In the genomic region with DNA sequence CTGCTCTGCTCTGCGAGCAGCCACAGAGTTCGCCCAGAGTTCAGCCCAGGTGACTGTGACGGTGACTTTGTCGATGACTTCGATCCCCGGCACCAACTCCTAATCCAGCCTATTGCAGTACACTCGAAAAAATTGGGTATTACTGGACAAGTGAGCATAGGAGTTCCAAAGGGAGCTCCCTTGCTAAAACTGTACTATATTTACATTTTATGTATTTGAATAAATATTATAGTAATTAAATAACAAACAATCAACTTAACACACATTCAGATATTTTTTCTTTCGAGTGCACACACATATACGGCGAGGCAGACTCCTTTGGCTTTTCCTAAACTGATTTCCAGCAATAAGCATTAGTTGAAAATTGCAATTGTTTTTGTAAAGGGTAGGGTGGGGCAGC, we compare ENCODE assay signal across 2 fruit fly cellular contexts.
A peak's percentile ranks its signal among the peaks of the same experiment; 100 is the strongest.
TF ChIP-seq lines count a peak whose summit lies in the region.

No protein-coding gene starts in this region.

TF ChIP-seq in whole organism, prepupa, 60 proteins besides CTCF, POLR2A, EP300 and RAD21 (continues in another document):
- TF ChIP-seq Hr38 (GFP tag; optimal IDR thresholded peaks at IDR 0.05; lab: Kevin White, UChicago) (no peak), CG9139 (GFP tag; optimal IDR thresholded peaks at IDR 0.05; lab: Kevin White, UChicago) (no peak), Ets21C (GFP tag; optimal IDR thresholded peaks at IDR 0.05; lab: Kevin White, UChicago) (no peak), Hr4 (GFP tag; optimal IDR thresholded peaks at IDR 0.05; lab: Kevin White, UChicago) (peak; percentile 26), Met (GFP tag; optimal IDR thresholded peaks at IDR 0.05; lab: Kevin White, UChicago) (no peak), Eip75B (GFP tag; optimal IDR thresholded peaks at IDR 0.05; lab: Kevin White, UChicago) (no peak), Eip93F (GFP tag; optimal IDR thresholded peaks at IDR 0.05; lab: Kevin White, UChicago) (no peak), fkh (GFP tag; optimal IDR thresholded peaks at IDR 0.05; lab: Kevin White, UChicago) (no peak), Eip78C (GFP tag; lab: Kevin White, UChicago) (peak; percentile 54), Hr39 (GFP tag; optimal IDR thresholded peaks at IDR 0.05; lab: Kevin White, UChicago) (no peak), pdm3 (GFP tag; optimal IDR thresholded peaks at IDR 0.05; lab: Kevin White, UChicago) (no peak), CG6792 (GFP tag; optimal IDR thresholded peaks at IDR 0.05; lab: Kevin White, UChicago) (no peak), CG6163 (GFP tag; IDR thresholded peaks at IDR 0.05; lab: Robert Waterston, UW) (peak; percentile 59; the same call in 1 of the 3 replicates), CG16779 (tag; optimal IDR thresholded peaks at IDR 0.05; lab: Kevin White, UChicago) (no peak), CG10669 (GFP tag; optimal IDR thresholded peaks at IDR 0.05; lab: Kevin White, UChicago) (no peak), achi (GFP tag; optimal IDR thresholded peaks at IDR 0.05; lab: Kevin White, UChicago) (peak; percentile 35), CG34406 (GFP tag; optimal IDR thresholded peaks at IDR 0.05; lab: Kevin White, UChicago) (no peak), CG3919 (GFP tag; optimal IDR thresholded peaks at IDR 0.05; lab: Kevin White, UChicago) (peak; percentile 62), dsx (GFP tag; optimal IDR thresholded peaks at IDR 0.05; lab: Kevin White, UChicago; ENCODE audit: poor library complexity, severe bottlenecking) (no peak), fd59A (GFP tag; optimal IDR thresholded peaks at IDR 0.05; lab: Kevin White, UChicago) (no peak), CG7368 (GFP tag; optimal IDR thresholded peaks at IDR 0.05; lab: Kevin White, UChicago) (no peak), CG15336 (GFP tag; IDR thresholded peaks at IDR 0.05; lab: Robert Waterston, UW) (peak; percentile 49), Ets96B (tag; optimal IDR thresholded peaks at IDR 0.05; lab: Kevin White, UChicago) (peak; percentile 13), CG10631 (GFP tag; optimal IDR thresholded peaks at IDR 0.05; lab: Kevin White, UChicago) (peak; percentile 51), net (GFP tag; optimal IDR thresholded peaks at IDR 0.05; lab: Kevin White, UChicago) (no peak), spab (GFP tag; optimal IDR thresholded peaks at IDR 0.05; lab: Kevin White, UChicago) (no peak), Lpt (GFP tag; optimal IDR thresholded peaks at IDR 0.05; lab: Kevin White, UChicago) (peak; percentile 31), CG6854 (GFP tag; optimal IDR thresholded peaks at IDR 0.05; lab: Kevin White, UChicago) (no peak), dac (GFP tag; optimal IDR thresholded peaks at IDR 0.05; lab: Kevin White, UChicago) (peak; percentile 9), CG11762 (GFP tag; optimal IDR thresholded peaks at IDR 0.05; lab: Kevin White, UChicago; ENCODE audit: insufficient read depth) (no peak), Sox14 (GFP tag; optimal IDR thresholded peaks at IDR 0.05; lab: Kevin White, UChicago) (no peak), CG4318 (GFP tag; optimal IDR thresholded peaks at IDR 0.05; lab: Kevin White, UChicago) (peak; percentile 29), esn (GFP tag; optimal IDR thresholded peaks at IDR 0.05; lab: Kevin White, UChicago) (no peak), CG8632 (GFP tag; optimal IDR thresholded peaks at IDR 0.05; lab: Kevin White, UChicago) (no peak), CG3032 (tag; optimal IDR thresholded peaks at IDR 0.05; lab: Kevin White, UChicago) (no peak), Gug (GFP tag; IDR thresholded peaks at IDR 0.05; lab: Robert Waterston, UW) (peak; percentile 62; the same call in 1 of the 2 replicates), CG8319 (GFP tag; optimal IDR thresholded peaks at IDR 0.05; lab: Kevin White, UChicago) (no peak), Sox102F (GFP tag; optimal IDR thresholded peaks at IDR 0.05; lab: Kevin White, UChicago) (no peak), topi (GFP tag; optimal IDR thresholded peaks at IDR 0.05; lab: Kevin White, UChicago) (no peak), CG32006 (GFP tag; optimal IDR thresholded peaks at IDR 0.05; lab: Kevin White, UChicago) (peak; percentile 63), CG6808 (GFP tag; optimal IDR thresholded peaks at IDR 0.05; lab: Kevin White, UChicago) (no peak), svp (GFP tag; lab: Kevin White, UChicago) (peak; percentile 63), OdsH (GFP tag; optimal IDR thresholded peaks at IDR 0.05; lab: Kevin White, UChicago) (peak; percentile 25), fd85E (GFP tag; optimal IDR thresholded peaks at IDR 0.05; lab: Kevin White, UChicago) (no peak), Smox (GFP tag; optimal IDR thresholded peaks at IDR 0.05; lab: Kevin White, UChicago) (no peak)

TF ChIP-seq in whole organism, pupa, 21 proteins besides CTCF, POLR2A, EP300 and RAD21:
- no peak; the same call in 1 of the 2 replicates for TF ChIP-seq Ets98B (GFP tag; IDR thresholded peaks at IDR 0.05; lab: Robert Waterston, UW)
- no peak for TF ChIP-seq rn (GFP tag; IDR thresholded peaks at IDR 0.05; lab: Robert Waterston, UW)
- TF ChIP-seq CG34367 (tag; optimal IDR thresholded peaks at IDR 0.05; lab: Kevin White, UChicago): no peak
- TF ChIP-seq CG8301 (tag; optimal IDR thresholded peaks at IDR 0.05; lab: Kevin White, UChicago): peak; percentile 68
- no peak for TF ChIP-seq gl (tag; optimal IDR thresholded peaks at IDR 0.05; lab: Kevin White, UChicago)
- 0 out of 3 replicates have a peak, but pooled peaks have one; percentile 46 for TF ChIP-seq fd96Ca (GFP tag; IDR thresholded peaks at IDR 0.05; lab: Robert Waterston, UW)
- peak; percentile 37 for TF ChIP-seq CG17806 (tag; optimal IDR thresholded peaks at IDR 0.05; lab: Kevin White, UChicago)
- TF ChIP-seq CG12605 (GFP tag; IDR thresholded peaks at IDR 0.05; lab: Robert Waterston, UW): peak; percentile 38; the same call in 1 of the 2 replicates
- peak; percentile 38 for TF ChIP-seq CG9948 (tag; optimal IDR thresholded peaks at IDR 0.05; lab: Kevin White, UChicago)
- TF ChIP-seq CG32121 (GFP tag; IDR thresholded peaks at IDR 0.05; lab: Robert Waterston, UW): no peak
- TF ChIP-seq CG8159 (tag; optimal IDR thresholded peaks at IDR 0.05; lab: Kevin White, UChicago): peak; percentile 21
- no peak for TF ChIP-seq CG10348 (GFP tag; IDR thresholded peaks at IDR 0.05; lab: Robert Waterston, UW)
- TF ChIP-seq D1 (tag; optimal IDR thresholded peaks at IDR 0.05; lab: Kevin White, UChicago): no peak
- TF ChIP-seq Pif1A (GFP tag; optimal IDR thresholded peaks at IDR 0.05; lab: Kevin White, UChicago): no peak
- TF ChIP-seq CG14655 (GFP tag; optimal IDR thresholded peaks at IDR 0.05; lab: Kevin White, UChicago): peak; percentile 83
- no peak for TF ChIP-seq EcR (GFP tag; optimal IDR thresholded peaks at IDR 0.05; lab: Kevin White, UChicago)
- no peak for TF ChIP-seq CG15710 (tag; optimal IDR thresholded peaks at IDR 0.05; lab: Kevin White, UChicago)
- TF ChIP-seq CG4496 (GFP tag; IDR thresholded peaks at IDR 0.05; lab: Robert Waterston, UW): no peak
- no peak for TF ChIP-seq Snoo (tag; optimal IDR thresholded peaks at IDR 0.05; lab: Kevin White, UChicago)
- TF ChIP-seq Pif1B (GFP tag; optimal IDR thresholded peaks at IDR 0.05; lab: Kevin White, UChicago): peak; percentile 6
- no peak for TF ChIP-seq CG13204 (GFP tag; optimal IDR thresholded peaks at IDR 0.05; lab: Kevin White, UChicago)
